Worm (Caenorhabditis elegans): ENCODE results near the gene C53C11.2.
A peak's percentile ranks its signal among the peaks of the same experiment; 100 is the strongest.

C53C11.2 gene

ce11 chrX:17336354-17336753, at the start of gene C53C11.2:
Gene C53C11.2 (plus strand): TSS chrX:17336637.
- no peak for TF ChIP-seq lin-13 (GFP tag; optimal IDR thresholded peaks at IDR 0.05)
- TF ChIP-seq dmd-4 (tag; optimal IDR thresholded peaks at IDR 0.05): no peak
- peak; percentile 74 for TF ChIP-seq fos-1 (tag; optimal IDR thresholded peaks at IDR 0.05)

- no peak for TF ChIP-seq skn-1 (tag; optimal IDR thresholded peaks at IDR 0.05)
- TF ChIP-seq blmp-1 (tag; optimal IDR thresholded peaks at IDR 0.05; ENCODE audit: insufficient read depth): no peak
- no peak for TF ChIP-seq R02D3.7 (tag; optimal IDR thresholded peaks at IDR 0.05)
- TF ChIP-seq mbf-1 (tag; optimal IDR thresholded peaks at IDR 0.05): no peak
- no peak for TF ChIP-seq egl-27 (tag; optimal IDR thresholded peaks at IDR 0.05)
- TF ChIP-seq snpc-4 (tag; optimal IDR thresholded peaks at IDR 0.05): no peak
- TF ChIP-seq lin-13 (GFP tag; optimal IDR thresholded peaks at IDR 0.05): no peak
- TF ChIP-seq sma-9 (GFP tag; optimal IDR thresholded peaks at IDR 0.05): no peak
- no peak for TF ChIP-seq sma-9 (tag; optimal IDR thresholded peaks at IDR 0.05)
- no peak for TF ChIP-seq ceh-82 (tag; optimal IDR thresholded peaks at IDR 0.05)
- no peak for TF ChIP-seq sma-3 (GFP tag; optimal IDR thresholded peaks at IDR 0.05)
Observed at ce11 chrX:17288378-17288777, 48.1 kb upstream of the C53C11.2 start.

- TF ChIP-seq snpc-4 (tag; optimal IDR thresholded peaks at IDR 0.05) (no peak), nhr-10 (tag; optimal IDR thresholded peaks at IDR 0.05) (no peak), R02D3.7 (tag; optimal IDR thresholded peaks at IDR 0.05) (no peak), nhr-6 (tag; optimal IDR thresholded peaks at IDR 0.05) (no peak), nhr-237 (tag; optimal IDR thresholded peaks at IDR 0.05) (no peak), elt-1 (tag; optimal IDR thresholded peaks at IDR 0.05) (no peak), lin-11 (tag; optimal IDR thresholded peaks at IDR 0.05) (no peak), nhr-11 (tag; optimal IDR thresholded peaks at IDR 0.05) (no peak), mdl-1 (tag; optimal IDR thresholded peaks at IDR 0.05) (no peak), nhr-77 (tag; optimal IDR thresholded peaks at IDR 0.05) (no peak), lsy-2 (tag; optimal IDR thresholded peaks at IDR 0.05) (no peak), unc-55 (GFP tag; optimal IDR thresholded peaks at IDR 0.05) (no peak), mbf-1 (tag; optimal IDR thresholded peaks at IDR 0.05) (no peak), alr-1 (tag; optimal IDR thresholded peaks at IDR 0.05) (no peak), lin-39 (tag; optimal IDR thresholded peaks at IDR 0.05) (no peak), sma-9 (GFP tag; optimal IDR thresholded peaks at IDR 0.05) (no peak), sma-9 (tag; optimal IDR thresholded peaks at IDR 0.05) (no peak), F13H6.1 (tag; optimal IDR thresholded peaks at IDR 0.05) (no peak), elt-3 (tag; optimal IDR thresholded peaks at IDR 0.05) (no peak), peb-1 (tag; optimal IDR thresholded peaks at IDR 0.05) (no peak), fos-1 (tag; optimal IDR thresholded peaks at IDR 0.05) (no peak)
Observed at ce11 chrX:17294019-17294418, 42.4 kb upstream of the C53C11.2 start.

ce11 chrX:17294728-17295127, 41.7 kb upstream of the C53C11.2 start, which contains the start of gene C33E10.8:
Gene C33E10.8 (minus strand): TSS chrX:17294828.
- no peak for TF ChIP-seq aly-2 (tag; optimal IDR thresholded peaks at IDR 0.05)
- TF ChIP-seq skn-1 (tag; optimal IDR thresholded peaks at IDR 0.05): no peak
- no peak for TF ChIP-seq lin-39 (tag; optimal IDR thresholded peaks at IDR 0.05)
- TF ChIP-seq zag-1 (tag; optimal IDR thresholded peaks at IDR 0.05): no peak
- TF ChIP-seq elt-3 (tag; optimal IDR thresholded peaks at IDR 0.05): no peak
- TF ChIP-seq sma-9 (GFP tag; optimal IDR thresholded peaks at IDR 0.05): no peak
- TF ChIP-seq sma-9 (tag; optimal IDR thresholded peaks at IDR 0.05): no peak

ce11 chrX:17297408-17297807, 39.0 kb upstream of the C53C11.2 start:
- TF ChIP-seq lsy-2 (tag; optimal IDR thresholded peaks at IDR 0.05) (peak in 1 of 2 experiments; percentile 68), nhr-129 (tag; optimal IDR thresholded peaks at IDR 0.05) (no peak)

- TF ChIP-seq alr-1 (tag; optimal IDR thresholded peaks at IDR 0.05) (no peak), snpc-4 (tag; optimal IDR thresholded peaks at IDR 0.05) (peak; percentile 65)
Observed at ce11 chrX:17300735-17301134, 35.7 kb upstream of the C53C11.2 start.

ce11 chrX:17301900-17302299, 34.5 kb upstream of the C53C11.2 start, which contains the start of gene C33E10.10:
Gene C33E10.10 (minus strand): TSS chrX:17302000.
- TF ChIP-seq dmd-4 (tag; optimal IDR thresholded peaks at IDR 0.05) (no peak), R02D3.7 (tag; optimal IDR thresholded peaks at IDR 0.05) (no peak), C34F6.9 (tag; optimal IDR thresholded peaks at IDR 0.05) (no peak)

Measured in whole organism, L2 larva.